Worm (Caenorhabditis elegans): ENCODE results near the gene suex-2.

ce11 chrIV:9005310-9005709, 37.2 kb downstream of the suex-2 start, which contains the start of gene unc-129:
- TF ChIP-seq ceh-13 (GFP tag; optimal IDR thresholded peaks at IDR 0.05) (no peak), tbx-37 (GFP tag; conservative IDR thresholded peaks at IDR 0.05) (no peak), ceh-36 (tag; optimal IDR thresholded peaks at IDR 0.05) (no peak), ama-1 (optimal IDR thresholded peaks at IDR 0.05) (no peak), hnd-1 (tag; optimal IDR thresholded peaks at IDR 0.05) (no peak), aly-1 (tag; optimal IDR thresholded peaks at IDR 0.05) (no peak), hmbx-1 (tag; optimal IDR thresholded peaks at IDR 0.05) (no peak), pes-1 (GFP tag; IDR thresholded peaks at IDR 0.05) (no peak), flt-1 (GFP tag; IDR thresholded peaks at IDR 0.05) (no peak)
